Worm (Caenorhabditis elegans) whole organism, L1 larva: ENCODE measurements around the gene K09E2.1.

Experiments
- ama-1 ChIP-seq: fragments of 150-350 bp; optimal IDR thresholded peaks from 2 replicates; lab custom pipeline; 2014
- dsc-1 ChIP-seq: sonication (generic microtip); optimal IDR thresholded peaks from 2 replicates; lab custom pipeline; 2016; ENCODE audit warnings: mild to moderate bottlenecking, missing genetic modification characterization, missing compliant biosample characterization
- elt-2 ChIP-seq: sonication (generic microtip); optimal IDR thresholded peaks from 2 replicates; lab custom pipeline; 2016; ENCODE audit warnings: missing genetic modification characterization, mild to moderate bottlenecking, inconsistent platforms, missing compliant biosample characterization, missing genetic modification reagents
- lir-3 ChIP-seq: sonication (generic microtip); optimal IDR thresholded peaks from 2 replicates; lab custom pipeline; 2016; ENCODE audit warnings: mild to moderate bottlenecking, missing genetic modification characterization, moderate library complexity, missing compliant biosample characterization; ENCODE audit not compliant: poor library complexity
- nhr-12 ChIP-seq: sonication (generic microtip); optimal IDR thresholded peaks from 2 replicates; lab custom pipeline; 2017; ENCODE audit warnings: missing biosample characterization, missing genetic modification characterization
- unc-130 ChIP-seq: fragments of 150-350 bp; optimal IDR thresholded peaks from 2 replicates; lab custom pipeline; 2017; ENCODE audit warnings: missing biosample characterization, missing genetic modification characterization, inconsistent platforms
- unc-86 ChIP-seq: sonication (generic microtip); optimal IDR thresholded peaks from 2 replicates; lab custom pipeline; 2016; ENCODE audit warnings: missing genetic modification characterization, missing compliant biosample characterization

ce11 chrX:8660319-8660718 lies 21.4 kb upstream of the K09E2.1 start, which contains the start of gene rig-1:
- TF ChIP-seq dsc-1 (tag; lab: Kevin White, UChicago), result no peak
- TF ChIP-seq elt-2 (tag; lab: Kevin White, UChicago), result no peak
- no peak for TF ChIP-seq unc-130 (tag; lab: Kevin White, UChicago)
- no peak for TF ChIP-seq lir-3
- no peak for TF ChIP-seq ama-1
- no peak for TF ChIP-seq unc-86 (tag; lab: Kevin White, UChicago)
- TF ChIP-seq nhr-12 (tag; lab: Kevin White, UChicago), result no peak
